Fruit fly (Drosophila melanogaster): ENCODE data around the gene Dnali1.

The Dnali1 gene

DNA sequence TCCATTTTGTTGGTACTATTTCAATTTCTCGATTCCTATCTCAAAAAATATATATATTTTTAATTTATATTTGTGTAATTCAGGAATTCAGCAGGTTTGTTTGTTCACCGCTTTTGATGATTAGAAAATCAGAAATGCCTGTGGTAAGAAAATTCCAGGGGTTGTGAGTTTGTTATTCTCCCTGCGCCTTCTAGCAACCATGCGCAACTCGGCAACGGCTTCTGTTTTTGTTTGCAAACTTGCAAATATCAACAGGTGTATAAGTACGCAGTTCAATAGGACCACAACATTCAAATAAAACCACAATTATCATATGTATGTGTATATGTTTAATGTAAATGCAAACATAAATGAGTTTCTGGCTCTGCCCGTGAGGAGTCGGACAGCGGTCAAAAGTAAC lies at the start of gene Dnali1:
TSS of gene Dnali1 (minus strand) at position 101 of the 400 bp plus-strand sequence.
- TF ChIP-seq insv (optimal IDR thresholded peaks at IDR 0.05), result no peak
- no peak for TF ChIP-seq Sin3A (optimal IDR thresholded peaks at IDR 0.05)
- no peak for TF ChIP-seq Myc (optimal IDR thresholded peaks at IDR 0.05)
- TF ChIP-seq ttk (optimal IDR thresholded peaks at IDR 0.05), result no peak

DNA sequence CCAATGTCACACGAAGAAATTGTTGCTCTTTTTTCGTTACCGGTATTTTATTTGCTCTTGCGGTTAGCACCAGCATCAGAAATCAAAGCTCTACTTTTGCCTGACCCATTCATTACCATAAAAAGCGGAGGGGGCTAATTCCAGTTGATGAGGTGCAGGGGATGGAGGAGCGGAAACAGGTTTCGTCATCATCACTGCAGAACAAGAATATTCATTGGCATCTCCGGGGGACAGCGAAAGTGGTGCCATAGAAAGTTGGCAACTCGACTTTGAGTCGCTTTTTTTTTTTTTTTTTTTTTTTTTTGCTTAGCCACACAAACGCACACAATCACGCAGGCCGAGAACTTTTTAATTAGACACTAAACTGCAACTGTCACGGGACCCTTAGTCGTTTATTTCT lies 48.0 kb upstream of the Dnali1 start:
- TF ChIP-seq h (optimal IDR thresholded peaks at IDR 0.05) (no peak), ttk (optimal IDR thresholded peaks at IDR 0.05) (no peak), psq (optimal IDR thresholded peaks at IDR 0.05) (no peak), Sin3A (optimal IDR thresholded peaks at IDR 0.05) (no peak), Myc (optimal IDR thresholded peaks at IDR 0.05) (no peak)

DNA sequence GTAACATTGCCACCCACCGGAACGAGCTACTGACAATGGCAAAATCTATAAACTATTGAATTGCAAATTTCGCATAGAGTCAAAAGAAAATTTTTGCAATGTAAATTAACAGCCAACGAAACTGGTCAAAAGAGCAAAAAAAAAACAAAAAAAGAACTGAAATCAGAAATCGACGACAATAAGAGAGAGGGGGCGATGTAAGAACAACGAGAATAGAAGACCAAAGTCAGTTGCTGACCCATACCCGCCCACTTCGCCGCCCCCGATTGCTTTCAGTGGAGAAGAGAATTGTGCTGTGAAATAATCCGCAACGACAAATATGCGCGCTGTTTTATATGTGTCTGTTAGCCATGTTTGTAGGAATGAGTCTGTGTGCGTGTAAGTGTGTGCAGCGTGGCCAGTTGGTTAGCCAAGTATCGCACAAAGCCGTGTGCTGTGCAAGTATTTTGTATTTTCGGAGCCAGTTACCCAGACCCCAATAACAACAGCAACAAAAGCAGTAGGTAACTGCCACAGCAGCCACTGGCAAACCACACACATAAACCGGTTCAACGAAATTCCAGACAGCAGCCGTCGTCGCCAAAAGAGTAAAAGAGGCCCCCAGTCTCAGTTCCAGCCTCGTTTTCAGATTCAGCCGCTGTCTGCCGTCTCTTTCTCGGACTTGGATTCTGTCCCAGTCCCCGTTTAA lies 44.5 kb upstream of the Dnali1 start:
- no peak for TF ChIP-seq Sin3A (optimal IDR thresholded peaks at IDR 0.05)
- no peak for TF ChIP-seq Myc (optimal IDR thresholded peaks at IDR 0.05)
- TF ChIP-seq insv (optimal IDR thresholded peaks at IDR 0.05), result no peak
- no peak for TF ChIP-seq h (optimal IDR thresholded peaks at IDR 0.05)
- TF ChIP-seq psq (optimal IDR thresholded peaks at IDR 0.05), result no peak
- TF ChIP-seq ttk (optimal IDR thresholded peaks at IDR 0.05), result no peak

DNA sequence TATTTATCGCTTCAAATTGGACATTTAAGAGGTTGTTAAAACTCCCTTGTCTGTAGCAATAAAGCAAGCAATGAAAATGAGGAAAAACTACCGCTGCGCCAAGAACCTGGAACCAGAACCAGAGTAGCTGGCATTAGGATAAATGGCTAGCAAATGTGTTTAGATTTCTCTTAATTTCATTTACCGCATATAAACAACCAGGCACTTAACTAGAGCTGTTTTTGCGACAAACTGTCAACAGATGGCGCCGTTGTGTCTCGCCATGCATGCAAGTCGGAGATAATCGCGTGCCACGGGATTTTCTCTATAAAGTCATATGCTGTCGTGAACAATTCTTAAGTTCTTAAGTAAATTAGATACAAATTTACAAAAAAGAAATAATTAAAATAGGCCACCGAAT lies 40.8 kb upstream of the Dnali1 start:
- TF ChIP-seq Myc (optimal IDR thresholded peaks at IDR 0.05) (no peak), ttk (optimal IDR thresholded peaks at IDR 0.05) (no peak), insv (optimal IDR thresholded peaks at IDR 0.05) (no peak), Sin3A (optimal IDR thresholded peaks at IDR 0.05) (no peak), psq (optimal IDR thresholded peaks at IDR 0.05) (no peak), h (optimal IDR thresholded peaks at IDR 0.05) (no peak)

DNA sequence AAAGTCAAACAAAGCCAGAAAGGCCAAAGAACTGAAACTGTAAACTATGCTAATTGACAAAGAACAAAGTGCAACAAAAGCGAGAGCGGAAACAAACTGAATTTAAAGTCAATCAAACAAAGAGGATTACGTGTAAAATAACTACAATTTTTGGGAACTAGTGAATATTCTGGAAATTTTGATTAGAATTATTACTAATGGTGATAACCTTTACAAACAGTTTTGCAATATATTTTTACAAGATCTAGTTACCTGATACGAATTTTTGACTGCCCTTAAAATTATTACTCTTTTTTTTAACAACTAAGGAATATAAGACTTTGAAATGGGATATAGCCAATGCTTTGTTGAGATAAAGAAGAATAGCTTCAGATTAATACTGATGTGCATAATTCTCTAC lies 37.9 kb upstream of the Dnali1 start, which contains the start of gene CG14731:
TSS of gene CG14731 (plus strand) at position 301 of the 400 bp plus-strand sequence.
- TF ChIP-seq Sin3A (optimal IDR thresholded peaks at IDR 0.05) (no peak), h (optimal IDR thresholded peaks at IDR 0.05) (no peak), insv (optimal IDR thresholded peaks at IDR 0.05) (no peak), psq (optimal IDR thresholded peaks at IDR 0.05) (no peak), ttk (optimal IDR thresholded peaks at IDR 0.05) (no peak), Myc (optimal IDR thresholded peaks at IDR 0.05) (no peak)

DNA sequence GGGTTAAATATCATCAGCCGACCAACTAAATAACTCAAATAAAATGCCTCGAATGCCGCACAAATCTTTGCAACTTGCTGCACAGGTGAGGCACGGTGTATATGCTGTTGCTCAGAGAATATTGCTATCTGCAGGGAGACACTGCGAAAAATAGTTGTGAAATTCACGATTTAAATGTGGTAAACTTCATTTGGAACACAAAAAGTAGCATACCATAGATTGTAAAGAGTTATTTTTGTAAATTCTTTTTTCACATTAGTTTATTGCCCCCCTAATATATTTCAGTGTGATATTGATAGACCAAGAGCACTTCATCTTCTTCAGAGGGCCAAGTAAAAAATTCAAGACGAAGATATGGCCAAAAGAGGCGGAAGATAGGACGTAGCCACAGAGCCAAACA lies 27.5 kb upstream of the Dnali1 start:
- TF ChIP-seq insv (optimal IDR thresholded peaks at IDR 0.05) (no peak), h (optimal IDR thresholded peaks at IDR 0.05) (no peak), Myc (optimal IDR thresholded peaks at IDR 0.05) (no peak), Sin3A (optimal IDR thresholded peaks at IDR 0.05) (no peak), ttk (optimal IDR thresholded peaks at IDR 0.05) (no peak), psq (optimal IDR thresholded peaks at IDR 0.05) (no peak)

DNA sequence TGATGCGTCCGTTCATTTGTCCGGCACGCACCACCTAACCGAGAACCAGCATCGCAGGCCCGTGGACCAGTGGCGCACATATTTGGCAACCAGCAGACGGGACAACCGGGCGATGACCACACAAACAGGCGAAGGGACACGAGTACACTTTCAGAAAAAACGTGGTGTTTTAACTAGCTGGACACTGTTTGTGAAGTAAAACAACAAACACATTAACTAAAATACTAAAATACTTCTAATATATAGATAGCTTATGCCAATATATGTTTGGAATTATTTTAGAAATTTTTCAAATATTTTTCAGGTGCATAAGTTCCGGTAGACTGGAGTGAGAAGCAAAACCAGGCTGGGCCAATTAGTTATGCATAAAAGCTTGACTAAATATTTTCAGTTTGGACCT lies 9.8 kb upstream of the Dnali1 start:
- TF ChIP-seq psq (optimal IDR thresholded peaks at IDR 0.05), result no peak

DNA sequence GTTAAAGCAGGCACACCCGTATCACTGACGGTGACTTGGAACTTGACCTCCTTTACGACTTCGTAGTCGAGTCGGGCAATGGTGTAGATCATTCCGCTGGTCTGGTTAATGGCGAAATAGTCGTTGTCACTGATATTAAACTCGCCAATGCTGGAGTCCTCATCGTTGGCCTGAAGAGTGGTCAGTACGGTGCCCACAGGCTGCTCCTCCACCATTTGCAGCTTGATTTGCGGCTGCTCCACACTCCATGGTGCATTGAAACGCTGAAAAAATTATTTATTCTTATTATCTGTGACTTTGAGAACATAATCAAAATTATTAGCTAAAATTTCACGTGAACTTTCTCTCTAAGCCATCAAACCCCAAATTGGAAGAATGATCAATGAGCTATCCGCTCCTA lies 4.2 kb upstream of the Dnali1 start, which contains the start of gene CG34307:
TSS of gene CG34307 (plus strand) at position 301 of the 400 bp plus-strand sequence.
- TF ChIP-seq psq (optimal IDR thresholded peaks at IDR 0.05) (no peak), Myc (optimal IDR thresholded peaks at IDR 0.05) (no peak), h (optimal IDR thresholded peaks at IDR 0.05) (no peak), Sin3A (optimal IDR thresholded peaks at IDR 0.05) (no peak), insv (optimal IDR thresholded peaks at IDR 0.05) (no peak), ttk (optimal IDR thresholded peaks at IDR 0.05) (no peak)

DNA sequence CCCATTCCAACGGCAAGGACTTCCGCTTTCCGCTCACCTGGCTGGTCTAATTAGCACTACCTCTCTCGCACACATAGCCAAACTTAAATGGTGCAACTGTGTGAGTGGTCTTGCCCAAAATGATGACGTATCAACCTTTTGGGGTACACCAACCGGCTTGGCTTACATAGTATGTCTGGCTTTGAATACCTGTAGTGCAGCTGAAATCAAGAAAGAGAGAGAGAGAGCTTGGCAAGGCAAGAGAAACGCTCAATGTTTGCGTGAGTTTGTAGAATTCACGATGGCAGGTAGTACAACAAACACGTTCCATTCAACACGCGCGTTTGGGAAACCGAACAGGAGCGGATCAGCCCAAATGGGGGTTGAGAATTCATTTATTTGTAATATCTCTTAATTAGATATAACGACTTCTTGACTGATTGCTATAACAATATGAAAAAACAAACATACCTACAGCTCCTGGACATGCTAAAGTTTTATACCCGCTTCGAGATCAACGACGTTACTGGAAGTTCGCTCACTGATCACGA lies 5.0 kb downstream of the Dnali1 start:
- no peak for TF ChIP-seq ttk (optimal IDR thresholded peaks at IDR 0.05)
- TF ChIP-seq Sin3A (optimal IDR thresholded peaks at IDR 0.05), result no peak
- no peak for TF ChIP-seq h (optimal IDR thresholded peaks at IDR 0.05)
- no peak for TF ChIP-seq Myc (optimal IDR thresholded peaks at IDR 0.05)
- TF ChIP-seq psq (optimal IDR thresholded peaks at IDR 0.05), result no peak
- no peak for TF ChIP-seq insv (optimal IDR thresholded peaks at IDR 0.05)

DNA sequence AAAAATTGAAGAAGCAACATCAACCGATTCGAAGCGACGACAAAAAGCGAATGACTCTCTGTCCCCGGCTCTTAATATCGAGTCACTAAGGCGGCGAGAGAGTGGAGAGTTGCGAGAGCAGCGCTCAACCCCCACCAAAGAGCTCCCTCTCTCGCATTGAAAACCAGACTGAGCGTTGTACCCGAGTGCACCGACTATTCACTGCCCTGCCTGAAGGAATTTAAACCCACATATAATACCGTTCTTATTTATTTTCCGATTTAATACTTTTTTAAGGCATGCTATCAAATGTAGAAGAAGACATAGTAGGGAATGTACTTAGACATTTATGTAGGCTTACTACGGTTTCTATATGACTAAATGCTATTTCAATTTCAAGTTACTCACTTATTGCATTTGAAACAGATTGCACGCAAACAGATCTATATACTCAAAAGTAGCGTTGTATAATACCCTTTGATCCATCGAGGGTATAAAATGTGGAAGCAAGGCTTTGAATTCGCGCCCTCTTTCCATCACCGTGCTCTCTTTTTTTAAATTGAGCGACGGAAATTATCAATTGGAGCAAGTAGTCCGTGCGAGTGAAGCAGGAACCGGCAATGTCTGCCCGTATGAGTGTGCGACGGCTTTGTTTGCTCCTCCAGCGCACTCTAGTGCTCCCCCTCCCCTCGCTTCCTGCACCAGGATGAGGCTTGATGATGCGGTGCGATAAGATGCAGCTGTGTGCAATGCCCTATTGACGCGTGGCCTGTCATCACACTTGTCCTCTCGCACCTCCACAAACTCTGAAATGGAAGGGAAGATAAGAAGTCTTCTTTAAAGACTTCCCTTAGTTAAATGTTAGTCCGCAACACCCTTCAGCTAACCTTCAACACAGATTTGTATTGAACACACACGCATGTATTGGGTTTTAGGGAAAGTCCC lies 5.7 kb downstream of the Dnali1 start, which contains the start of gene mthl5:
TSS of gene mthl5 (minus strand) at position 55 of the 924 bp plus-strand sequence.
- TF ChIP-seq Sin3A (optimal IDR thresholded peaks at IDR 0.05), result no peak
- TF ChIP-seq insv (optimal IDR thresholded peaks at IDR 0.05), result no peak

DNA sequence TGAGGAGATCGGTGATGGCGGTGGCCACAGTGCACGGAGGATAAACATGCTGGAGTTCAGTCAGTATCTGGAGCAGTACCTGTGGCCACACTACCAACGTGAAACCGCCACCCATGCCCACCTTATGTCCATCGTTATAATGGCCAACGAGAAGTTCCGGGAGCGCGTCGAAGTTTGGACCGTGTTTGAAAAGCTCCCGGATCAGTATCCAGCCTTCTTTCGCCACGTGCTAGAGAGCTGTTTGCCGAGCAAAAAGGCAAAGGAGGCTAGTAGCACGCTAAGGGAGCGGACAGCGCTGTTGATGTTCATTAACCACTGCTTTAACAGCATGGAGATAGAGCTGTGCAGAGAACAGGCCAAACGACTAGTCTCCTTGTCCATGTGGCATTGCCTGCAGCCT lies 10.0 kb downstream of the Dnali1 start:
- TF ChIP-seq Myc (optimal IDR thresholded peaks at IDR 0.05) (no peak), ttk (optimal IDR thresholded peaks at IDR 0.05) (no peak), psq (optimal IDR thresholded peaks at IDR 0.05) (no peak), insv (optimal IDR thresholded peaks at IDR 0.05) (no peak)

DNA sequence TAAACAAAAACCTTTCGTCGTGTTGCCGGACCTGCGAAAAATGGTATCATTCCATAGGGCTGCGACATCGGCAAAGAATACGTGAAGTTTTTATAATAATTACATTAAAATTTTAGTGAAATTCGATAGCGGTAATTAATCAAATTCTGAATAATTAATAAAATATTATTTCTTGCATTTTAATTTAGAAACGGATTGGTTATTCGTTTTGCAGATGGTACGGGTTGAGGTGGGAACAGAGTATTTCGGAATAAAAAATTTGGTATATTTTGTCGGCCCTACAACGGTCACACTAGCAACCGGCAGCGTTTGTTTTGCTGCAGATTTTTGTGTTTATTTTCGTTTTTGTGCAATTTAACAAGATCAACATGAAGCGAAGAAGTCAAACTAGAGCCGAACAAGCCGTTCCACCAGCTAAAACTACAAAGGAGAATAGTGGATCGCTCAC lies 10.6 kb downstream of the Dnali1 start, which contains the start of the genes CG6962 and CG31368:
TSS of gene CG6962 (minus strand) at position 29 of the 448 bp plus-strand sequence.
TSS of gene CG31368 (plus strand) at position 285 of the 448 bp plus-strand sequence.
- no peak for TF ChIP-seq insv (optimal IDR thresholded peaks at IDR 0.05)
- TF ChIP-seq Sin3A (optimal IDR thresholded peaks at IDR 0.05), result no peak
- TF ChIP-seq Myc (optimal IDR thresholded peaks at IDR 0.05), result no peak
- TF ChIP-seq ttk (optimal IDR thresholded peaks at IDR 0.05), result no peak
- TF ChIP-seq psq (optimal IDR thresholded peaks at IDR 0.05), result no peak
- TF ChIP-seq h (optimal IDR thresholded peaks at IDR 0.05), result no peak
